Fruit fly (Drosophila melanogaster) whole organism, prepupa: ENCODE measurements around the gene CG3625.

ENCODE experiments used
- CG11294 ChIP-seq: fragments of 200-800 bp; sonication (Bioruptor generic); IDR thresholded peaks from 2 replicates; pipeline ENCODE4 v1.3.6; 2022; ENCODE audit warnings: missing biosample characterization, missing genetic modification characterization
- Gug ChIP-seq: fragments of 200-800 bp; sonication (Bioruptor generic); IDR thresholded peaks from 2 replicates; pipeline ENCODE4 v1.3.6; 2022; ENCODE audit warnings: missing biosample characterization, missing genetic modification characterization

- TF ChIP-seq CG11294 (GFP tag; lab: Robert Waterston, UW) (no peak), Gug (no peak)
Observed at dm6 chr2L:247432-247831, 44.2 kb downstream of the CG3625 start.
